Fruit fly (Drosophila melanogaster): Measurements from ENCODE around the gene TwdlZ.

Gene TwdlZ

DNA sequence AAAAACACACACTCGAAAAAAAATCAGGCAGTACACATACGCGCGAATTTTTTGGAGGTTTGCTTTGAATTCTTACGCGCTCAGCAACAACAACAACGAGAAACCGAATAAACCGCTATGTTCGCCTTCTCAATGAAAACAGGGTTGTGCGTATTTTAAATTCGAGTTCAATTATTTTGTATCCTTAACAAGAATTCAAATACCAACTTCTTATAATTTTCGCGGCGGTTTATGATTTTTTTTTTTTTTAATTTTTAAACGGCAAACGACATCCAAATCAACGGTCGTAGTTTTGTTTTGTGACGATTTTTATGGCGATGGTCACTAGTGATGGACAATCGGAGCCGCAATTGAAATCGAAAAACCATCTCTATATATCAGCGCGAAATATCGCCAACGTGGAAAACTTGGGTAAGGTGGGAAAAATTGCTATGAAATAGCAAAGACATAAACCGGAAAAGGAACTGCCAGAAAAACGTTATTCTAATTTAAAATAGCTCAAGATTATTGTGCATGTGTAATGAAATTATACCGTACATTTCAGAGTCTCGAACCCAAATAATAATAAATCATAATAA, 13.7 kb downstream of the TwdlZ start, which contains the start of gene goe (continued):
- TF ChIP-seq CG11093 (GFP tag; IDR thresholded peaks at IDR 0.05): peak; percentile 49; the same call in 2 of the 3 replicates
- peak; percentile 45 for TF ChIP-seq CG17829 (tag; optimal IDR thresholded peaks at IDR 0.05)
- peak; percentile 39 for TF ChIP-seq Sin3A (optimal IDR thresholded peaks at IDR 0.05)
- TF ChIP-seq CG8089 (GFP tag; optimal IDR thresholded peaks at IDR 0.05): peak; percentile 62
- peak; percentile 73; the same call in 2 of the 3 replicates for TF ChIP-seq otp (GFP tag; IDR thresholded peaks at IDR 0.05)
- TF ChIP-seq Side (GFP tag; optimal IDR thresholded peaks at IDR 0.05): peak; percentile 87
- no peak for TF ChIP-seq CG8359 (GFP tag; optimal IDR thresholded peaks at IDR 0.05; ENCODE audit: borderline replicate concordance)
- TF ChIP-seq CG6689 (GFP tag; IDR thresholded peaks at IDR 0.05): peak; percentile 57
- TF ChIP-seq wdn (GFP tag; IDR thresholded peaks at IDR 0.05): peak; percentile 62
- no peak for TF ChIP-seq zf30C (GFP tag; optimal IDR thresholded peaks at IDR 0.05)
- peak; percentile 81 for TF ChIP-seq CG13123 (GFP tag; optimal IDR thresholded peaks at IDR 0.05)
- TF ChIP-seq C15 (GFP tag; IDR thresholded peaks at IDR 0.05): peak; percentile 69; the same call in 1 of the 3 replicates
- peak; percentile 81 for TF ChIP-seq CG12769 (tag; optimal IDR thresholded peaks at IDR 0.05)
- TF ChIP-seq oc (tag; optimal IDR thresholded peaks at IDR 0.05): peak; percentile 43
- peak; percentile 61 for TF ChIP-seq Drgx (GFP tag; IDR thresholded peaks at IDR 0.05)
- peak; percentile 82 for TF ChIP-seq CoRest (tag; optimal IDR thresholded peaks at IDR 0.05)
- TF ChIP-seq stc (GFP tag; IDR thresholded peaks at IDR 0.05): peak; percentile 60
- peak; percentile 81 for TF ChIP-seq chn (GFP tag; optimal IDR thresholded peaks at IDR 0.05)
- peak; percentile 65; the same call in 1 of the 3 replicates for TF ChIP-seq mld (GFP tag; IDR thresholded peaks at IDR 0.05; ENCODE audit: partially characterized antibody)
- TF ChIP-seq gcm2 (GFP tag; optimal IDR thresholded peaks at IDR 0.05): peak; percentile 49
- TF ChIP-seq seq (GFP tag; IDR thresholded peaks at IDR 0.05): peak; percentile 44; the same call in 1 of the 2 replicates
- TF ChIP-seq Ravus (GFP tag; IDR thresholded peaks at IDR 0.05): peak; percentile 2; the same call in 1 of the 2 replicates
- peak; percentile 75 for TF ChIP-seq CG9215 (GFP tag; IDR thresholded peaks at IDR 0.05)
- peak; percentile 94 for TF ChIP-seq inv (GFP tag; IDR thresholded peaks at IDR 0.05; ENCODE audit: partially characterized antibody)
- TF ChIP-seq CG15073 (GFP tag; optimal IDR thresholded peaks at IDR 0.05): no peak
- peak; percentile 11 for TF ChIP-seq kah (GFP tag; optimal IDR thresholded peaks at IDR 0.05)
- TF ChIP-seq gro (GFP tag; optimal IDR thresholded peaks at IDR 0.05): peak; percentile 94
- peak; percentile 40 for TF ChIP-seq CG5953 (GFP tag; IDR thresholded peaks at IDR 0.05)
- TF ChIP-seq bbx (GFP tag; IDR thresholded peaks at IDR 0.05; ENCODE audit: partially characterized antibody): peak; percentile 95
- TF ChIP-seq CG7839 (tag; optimal IDR thresholded peaks at IDR 0.05): peak; percentile 66
- peak; percentile 76 for TF ChIP-seq vnd (GFP tag; IDR thresholded peaks at IDR 0.05; ENCODE audit: partially characterized antibody)
- peak; percentile 51 for TF ChIP-seq CG2678 (tag; optimal IDR thresholded peaks at IDR 0.05)
- peak; percentile 65; the same call in 1 of the 3 replicates for TF ChIP-seq CG7963 (GFP tag; IDR thresholded peaks at IDR 0.05; ENCODE audit: partially characterized antibody)
- peak; percentile 29 for TF ChIP-seq Sox100B (GFP tag; optimal IDR thresholded peaks at IDR 0.05)
- peak; percentile 90 for TF ChIP-seq NfI (GFP tag; optimal IDR thresholded peaks at IDR 0.05)
- peak; percentile 64 for TF ChIP-seq CG11723 (GFP tag; optimal IDR thresholded peaks at IDR 0.05)
- peak; percentile 79 for TF ChIP-seq her (GFP tag; optimal IDR thresholded peaks at IDR 0.05)
- TF ChIP-seq Bdp1 (GFP tag; optimal IDR thresholded peaks at IDR 0.05): peak; percentile 74

- no peak for TF ChIP-seq CG32767 (GFP tag; IDR thresholded peaks at IDR 0.05)
- peak; percentile 74 for TF ChIP-seq wek (GFP tag; optimal IDR thresholded peaks at IDR 0.05)
- TF ChIP-seq BEAF-32 (GFP tag; optimal IDR thresholded peaks at IDR 0.05): peak; percentile 5
- no peak for TF ChIP-seq al (GFP tag; IDR thresholded peaks at IDR 0.05)
- no peak for TF ChIP-seq hth (optimal IDR thresholded peaks at IDR 0.05)
- TF ChIP-seq CTCF (GFP tag; optimal IDR thresholded peaks at IDR 0.05): peak; percentile 60
- TF ChIP-seq pita (GFP tag; optimal IDR thresholded peaks at IDR 0.05): peak; percentile 39
- peak; percentile 20 for TF ChIP-seq Ets97D (GFP tag; optimal IDR thresholded peaks at IDR 0.05)
Observed at dm6 chrX:16753066-16753465, 15.1 kb downstream of the TwdlZ start.

Data from whole organism, embryonic.